Worm (Caenorhabditis elegans): ENCODE measurements around the gene C53A5.11.

DNA sequence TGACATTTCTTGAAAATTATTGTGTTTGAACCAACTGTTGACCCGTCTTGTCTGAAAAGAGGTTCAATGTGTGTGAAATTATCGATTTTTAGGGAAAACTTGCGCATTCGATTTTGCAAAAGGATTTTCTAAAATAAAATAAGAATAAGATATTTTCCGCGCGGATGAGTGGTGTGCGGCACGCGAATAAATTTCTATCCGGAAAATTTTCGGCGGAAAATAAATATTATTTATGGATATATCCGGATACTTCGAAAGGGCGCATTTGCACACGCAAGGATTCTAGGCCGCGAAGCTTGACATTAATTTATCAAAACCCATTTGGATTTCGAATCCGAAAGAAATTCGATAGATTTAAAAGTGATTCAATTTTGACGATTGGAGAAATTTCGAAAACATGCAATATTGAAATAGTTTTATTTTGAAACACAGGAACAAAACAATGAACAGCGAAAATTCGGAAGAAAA is 16.8 kb upstream of the C53A5.11 start, which contains the start of gene rike-1:
- TF ChIP-seq ceh-82 (tag; optimal IDR thresholded peaks at IDR 0.05) (no peak), mdl-1 (tag; optimal IDR thresholded peaks at IDR 0.05) (no peak), elt-1 (tag; optimal IDR thresholded peaks at IDR 0.05) (no peak), crh-2 (tag; optimal IDR thresholded peaks at IDR 0.05) (no peak), nhr-77 (tag; optimal IDR thresholded peaks at IDR 0.05) (no peak), snpc-4 (tag; optimal IDR thresholded peaks at IDR 0.05) (no peak), alr-1 (tag; optimal IDR thresholded peaks at IDR 0.05) (no peak), aly-2 (tag; optimal IDR thresholded peaks at IDR 0.05) (no peak), R02D3.7 (tag; optimal IDR thresholded peaks at IDR 0.05) (no peak)
